Fruit fly (Drosophila melanogaster) whole organism: ENCODE measurements around the gene CG2233.

Experiments used
- CG8478 ChIP-seq: fragments of >200 bp; optimal IDR thresholded peaks from 2 replicates; lab custom pipeline; 2018; ENCODE audit warnings: inconsistent platforms
- Dll ChIP-seq: fragments of >200 bp; optimal IDR thresholded peaks from 2 replicates; lab custom pipeline; 2017
- EcR ChIP-seq, 2 experiments: fragments of >200 bp; optimal IDR thresholded peaks; 2 replicates each; lab custom pipeline; 2017; ENCODE audit warnings: missing biosample characterization in 2 of 2, missing genetic modification characterization in 2 of 2, missing genetic modification reagents in 2 of 2
- psq ChIP-seq: fragments of >200 bp; optimal IDR thresholded peaks from 2 replicates; lab custom pipeline; 2017
- usp ChIP-seq: fragments of >200 bp; optimal IDR thresholded peaks from 2 replicates; lab custom pipeline; 2017; ENCODE audit warnings: missing biosample characterization, missing genetic modification characterization, mixed read lengths

dm6 chrX:8063223-8063674 lies 25.9 kb upstream of the CG2233 start:
- TF ChIP-seq CG8478 (lab: Kevin White, UChicago) = no peak
- TF ChIP-seq usp = no peak
- no peak for TF ChIP-seq psq (lab: Kevin White, UChicago)
- TF ChIP-seq Dll (lab: Kevin White, UChicago) = no peak
- TF ChIP-seq EcR (GFP tag; optimal IDR thresholded peaks at IDR 0.05; lab: Kevin White, UChicago) = no peak
